Worm (Caenorhabditis elegans): Measurements from ENCODE around the gene lgc-44.

lgc-44 gene

ce11 chrV:11697482-11697881, 25.1 kb upstream of the lgc-44 start:
- TF ChIP-seq daf-19 (GFP tag; conservative IDR thresholded peaks at IDR 0.05) = no peak
- TF ChIP-seq nhr-25 (tag; optimal IDR thresholded peaks at IDR 0.05; ENCODE audit: borderline replicate concordance, insufficient read depth) = no peak
- TF ChIP-seq arid-1 (GFP tag; conservative IDR thresholded peaks at IDR 0.05) = no peak
- TF ChIP-seq R02D3.7 (tag; optimal IDR thresholded peaks at IDR 0.05) = no peak
- no peak for TF ChIP-seq lin-29 (GFP tag; IDR thresholded peaks at IDR 0.05)
- TF ChIP-seq Y48G9A.11 (GFP tag; IDR thresholded peaks at IDR 0.05) = no peak
- TF ChIP-seq lin-38 (GFP tag; IDR thresholded peaks at IDR 0.05) = no peak
- TF ChIP-seq nhr-11 (tag; optimal IDR thresholded peaks at IDR 0.05) = no peak
- peak; percentile 68 for TF ChIP-seq ces-1 (GFP tag; optimal IDR thresholded peaks at IDR 0.05)
- TF ChIP-seq lim-7 (GFP tag; IDR thresholded peaks at IDR 0.05) = no peak
- no peak for TF ChIP-seq spr-1 (tag; optimal IDR thresholded peaks at IDR 0.05)
- TF ChIP-seq snpc-4 (tag; optimal IDR thresholded peaks at IDR 0.05) = no peak
- TF ChIP-seq lsy-2 (tag; optimal IDR thresholded peaks at IDR 0.05) = no peak
- peak; percentile 84 for TF ChIP-seq fkh-10 (GFP tag; optimal IDR thresholded peaks at IDR 0.05)
- TF ChIP-seq dpl-1 (GFP tag; optimal IDR thresholded peaks at IDR 0.05) = no peak
- TF ChIP-seq F10B5.3 (tag; optimal IDR thresholded peaks at IDR 0.05) = no peak
- TF ChIP-seq aly-2 (tag; optimal IDR thresholded peaks at IDR 0.05) = no peak

DNA sequence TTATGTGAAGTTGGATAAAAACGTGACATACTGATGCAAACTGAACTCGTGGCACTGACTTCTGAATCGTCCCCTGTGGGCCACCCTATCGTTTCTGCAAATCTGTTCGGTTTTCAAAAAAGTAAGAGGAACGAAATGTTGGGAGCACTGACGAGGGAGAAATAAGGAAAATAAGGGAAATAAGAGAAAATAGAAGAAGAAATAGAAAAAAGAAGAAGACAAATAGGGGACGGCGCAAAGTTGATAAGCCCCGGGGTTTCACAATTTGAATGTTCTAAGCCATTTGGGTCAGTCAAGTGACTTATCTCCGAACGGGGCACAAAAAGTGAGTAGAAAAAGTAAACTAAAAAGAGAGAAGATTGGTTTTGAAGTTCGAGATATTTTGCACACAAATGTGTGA, 23.2 kb upstream of the lgc-44 start, which contains the start of gene W05E10.5:
Gene W05E10.5 (minus strand): TSS at position 101 of the 400 bp plus-strand sequence.
- TF ChIP-seq aly-2 (tag; optimal IDR thresholded peaks at IDR 0.05) = no peak
- TF ChIP-seq lin-39 (tag; optimal IDR thresholded peaks at IDR 0.05) = no peak
- TF ChIP-seq F44E2.7 (GFP tag; IDR thresholded peaks at IDR 0.05) = no peak
- TF ChIP-seq egl-27 (tag; optimal IDR thresholded peaks at IDR 0.05) = no peak
- no peak for TF ChIP-seq nhr-6 (tag; optimal IDR thresholded peaks at IDR 0.05)
- TF ChIP-seq zip-2 (tag; optimal IDR thresholded peaks at IDR 0.05) = no peak
- TF ChIP-seq lin-13 (GFP tag; optimal IDR thresholded peaks at IDR 0.05) = no peak
- no peak for TF ChIP-seq nhr-41 (GFP tag; IDR thresholded peaks at IDR 0.05)
- TF ChIP-seq nhr-28 (tag; optimal IDR thresholded peaks at IDR 0.05) = no peak
- TF ChIP-seq hif-1 (tag; optimal IDR thresholded peaks at IDR 0.05) = no peak
- no peak for TF ChIP-seq lin-29 (GFP tag; IDR thresholded peaks at IDR 0.05)
- no peak for TF ChIP-seq nhr-48 (tag; optimal IDR thresholded peaks at IDR 0.05)
- TF ChIP-seq arid-1 (GFP tag; conservative IDR thresholded peaks at IDR 0.05) = no peak
- TF ChIP-seq zfp-2 (tag; optimal IDR thresholded peaks at IDR 0.05) = no peak
- TF ChIP-seq nhr-102 (tag; optimal IDR thresholded peaks at IDR 0.05) = no peak

ce11 chrV:11691553-11691952, 19.2 kb upstream of the lgc-44 start, which contains the start of gene W05E10.1:
TSS of gene W05E10.1 (minus strand) at chrV:11691691.
- no peak for TF ChIP-seq D1046.2 (GFP tag; IDR thresholded peaks at IDR 0.05)
- no peak for TF ChIP-seq hmg-1.1 (GFP tag; IDR thresholded peaks at IDR 0.05)
- peak; percentile 76 for TF ChIP-seq nhr-28 (tag; optimal IDR thresholded peaks at IDR 0.05)
- no peak for TF ChIP-seq Y75B8A.6 (GFP tag; IDR thresholded peaks at IDR 0.05)
- TF ChIP-seq T20F7.1 (GFP tag; optimal IDR thresholded peaks at IDR 0.05) = no peak
- no peak for TF ChIP-seq ZK337.2 (GFP tag; IDR thresholded peaks at IDR 0.05)
- TF ChIP-seq zip-11 (GFP tag; IDR thresholded peaks at IDR 0.05) = no peak
- TF ChIP-seq nhr-48 (tag; optimal IDR thresholded peaks at IDR 0.05) = no peak
- no peak for TF ChIP-seq unc-39 (tag; optimal IDR thresholded peaks at IDR 0.05)
- TF ChIP-seq nhr-76 (tag; optimal IDR thresholded peaks at IDR 0.05) = no peak
- no peak for TF ChIP-seq hlh-30 (tag; optimal IDR thresholded peaks at IDR 0.05; ENCODE audit: insufficient read depth)
- TF ChIP-seq dpl-1 (GFP tag; optimal IDR thresholded peaks at IDR 0.05) = no peak
- peak; percentile 62 for TF ChIP-seq aha-1 (tag)
- no peak for TF ChIP-seq F49E8.2 (tag; optimal IDR thresholded peaks at IDR 0.05; ENCODE audit: borderline replicate concordance)
- no peak for TF ChIP-seq lim-7 (GFP tag; IDR thresholded peaks at IDR 0.05)
- TF ChIP-seq nhr-11 (tag; optimal IDR thresholded peaks at IDR 0.05) = no peak
- peak; percentile 59 for TF ChIP-seq pqm-1 (tag; optimal IDR thresholded peaks at IDR 0.05)
- no peak for TF ChIP-seq spr-1 (tag; optimal IDR thresholded peaks at IDR 0.05)
- TF ChIP-seq nhr-42 (GFP tag; IDR thresholded peaks at IDR 0.05) = no peak
- TF ChIP-seq dmd-6 (GFP tag; IDR thresholded peaks at IDR 0.05) = peak; percentile 63

Data from whole organism, L4 larva.